Fruit fly (Drosophila melanogaster): Measurements from ENCODE around the gene CG42300.

CG42300 gene

dm6 chrX:15578043-15578442, 22.2 kb upstream of the CG42300 start, which contains the start of the genes cerv and CG7872 (continued):
- TF ChIP-seq CG16813 (GFP tag; IDR thresholded peaks at IDR 0.05; ENCODE audit: partially characterized antibody): peak; percentile 73
- TF ChIP-seq onecut (GFP tag; IDR thresholded peaks at IDR 0.05): no peak
- TF ChIP-seq NK7.1 (GFP tag; optimal IDR thresholded peaks at IDR 0.05): no peak
- no peak for TF ChIP-seq aop (GFP tag; IDR thresholded peaks at IDR 0.05)
- TF ChIP-seq nom (GFP tag; optimal IDR thresholded peaks at IDR 0.05): no peak
- peak; percentile 88 for TF ChIP-seq MBD-R2 (GFP tag; IDR thresholded peaks at IDR 0.05)
- no peak for TF ChIP-seq nerfin-1 (tag; optimal IDR thresholded peaks at IDR 0.05)
- TF ChIP-seq CG4854 (GFP tag; optimal IDR thresholded peaks at IDR 0.05): no peak
- TF ChIP-seq Scr (GFP tag; IDR thresholded peaks at IDR 0.05; ENCODE audit: partially characterized antibody): peak; percentile 66
- peak; percentile 66 for TF ChIP-seq gfzf (GFP tag; optimal IDR thresholded peaks at IDR 0.05)
- no peak for TF ChIP-seq Dbx (GFP tag; IDR thresholded peaks at IDR 0.05)
- TF ChIP-seq ATbp (GFP tag; optimal IDR thresholded peaks at IDR 0.05): no peak
- no peak for TF ChIP-seq CG8944 (GFP tag; optimal IDR thresholded peaks at IDR 0.05)
- no peak for TF ChIP-seq CG10979 (tag; optimal IDR thresholded peaks at IDR 0.05)
- peak; percentile 48; the same call in 1 of the 3 replicates for TF ChIP-seq Doc3 (GFP tag; IDR thresholded peaks at IDR 0.05; ENCODE audit: partially characterized antibody)
- TF ChIP-seq Vsx1 (GFP tag; optimal IDR thresholded peaks at IDR 0.05): no peak
- TF ChIP-seq MESR4 (GFP tag; optimal IDR thresholded peaks at IDR 0.05): peak; percentile 54
- peak; percentile 51 for TF ChIP-seq HmgZ (tag; optimal IDR thresholded peaks at IDR 0.05)
- no peak for TF ChIP-seq bsh (GFP tag; optimal IDR thresholded peaks at IDR 0.05)
- no peak for TF ChIP-seq CG7357 (GFP tag; IDR thresholded peaks at IDR 0.05)
- TF ChIP-seq nerfin-2 (GFP tag; IDR thresholded peaks at IDR 0.05; ENCODE audit: partially characterized antibody): peak; percentile 67
- TF ChIP-seq CG15479 (GFP tag; optimal IDR thresholded peaks at IDR 0.05): no peak
- peak; percentile 82 for TF ChIP-seq Med (GFP tag)
- no peak for TF ChIP-seq wor (GFP tag; IDR thresholded peaks at IDR 0.05)
- no peak for TF ChIP-seq tll (GFP tag; optimal IDR thresholded peaks at IDR 0.05)
- TF ChIP-seq Dll (GFP tag; IDR thresholded peaks at IDR 0.05; ENCODE audit: partially characterized antibody): peak; percentile 71; the same call in 3 of the 4 replicates
- TF ChIP-seq nmo (GFP tag; optimal IDR thresholded peaks at IDR 0.05): peak; percentile 1
- TF ChIP-seq knrl (GFP tag; IDR thresholded peaks at IDR 0.05; ENCODE audit: partially characterized antibody): peak; percentile 61
- peak; percentile 68 for TF ChIP-seq hbn (GFP tag; IDR thresholded peaks at IDR 0.05; ENCODE audit: partially characterized antibody)
- TF ChIP-seq CG3281 (GFP tag; optimal IDR thresholded peaks at IDR 0.05): peak; percentile 3
- peak; percentile 66 for TF ChIP-seq sna (GFP tag; IDR thresholded peaks at IDR 0.05; ENCODE audit: partially characterized antibody)
- no peak for TF ChIP-seq CG11398 (GFP tag; optimal IDR thresholded peaks at IDR 0.05)
- no peak for TF ChIP-seq Oaz (GFP tag; IDR thresholded peaks at IDR 0.05)
- TF ChIP-seq CG10366 (GFP tag; IDR thresholded peaks at IDR 0.05): no peak
- TF ChIP-seq Lpt (GFP tag; optimal IDR thresholded peaks at IDR 0.05): no peak
- peak; percentile 71 for TF ChIP-seq amos (GFP tag; IDR thresholded peaks at IDR 0.05; ENCODE audit: partially characterized antibody)
- peak; percentile 79 for TF ChIP-seq Opbp (GFP tag; IDR thresholded peaks at IDR 0.05; ENCODE audit: partially characterized antibody)
- TF ChIP-seq wdn (GFP tag; IDR thresholded peaks at IDR 0.05): no peak
- TF ChIP-seq Adf1 (GFP tag; IDR thresholded peaks at IDR 0.05): no peak; the same call in 1 of the 2 replicates
- peak; percentile 35; the same call in 1 of the 2 replicates for TF ChIP-seq slbo (GFP tag; IDR thresholded peaks at IDR 0.05)
- TF ChIP-seq dysf (GFP tag; IDR thresholded peaks at IDR 0.05): no peak
- TF ChIP-seq lola (GFP tag; optimal IDR thresholded peaks at IDR 0.05): no peak
- TF ChIP-seq Side (GFP tag; optimal IDR thresholded peaks at IDR 0.05): peak; percentile 2
- no peak for TF ChIP-seq lilli (GFP tag; optimal IDR thresholded peaks at IDR 0.05)
- TF ChIP-seq CG11695 (GFP tag; IDR thresholded peaks at IDR 0.05): no peak
- no peak for TF ChIP-seq Fer1 (GFP tag; optimal IDR thresholded peaks at IDR 0.05)
- no peak for TF ChIP-seq tio (GFP tag; optimal IDR thresholded peaks at IDR 0.05)
- TF ChIP-seq CG7963 (GFP tag; IDR thresholded peaks at IDR 0.05; ENCODE audit: partially characterized antibody): peak; percentile 58; the same call in 1 of the 3 replicates
- TF ChIP-seq CG33213 (GFP tag; optimal IDR thresholded peaks at IDR 0.05): no peak

All from whole organism, embryonic.